Worm (Caenorhabditis elegans) whole organism, L3 larva: Measurements from ENCODE around the gene aakg-5.

Source experiments
- R02D3.7 ChIP-seq: fragments of 150-350 bp; optimal IDR thresholded peaks from 2 replicates; lab custom pipeline; 2014; ENCODE audit warnings: missing biosample characterization, missing genetic modification characterization
- ceh-9 ChIP-seq: sonication (generic microtip); optimal IDR thresholded peaks from 2 replicates; lab custom pipeline; 2018; ENCODE audit warnings: missing biosample characterization, missing genetic modification characterization
- elt-2 ChIP-seq: sonication (generic microtip); optimal IDR thresholded peaks from 2 replicates; lab custom pipeline; 2016; ENCODE audit warnings: missing genetic modification reagents, mild to moderate bottlenecking, missing genetic modification characterization, missing compliant biosample characterization
- lin-15B ChIP-seq: fragments of 150-350 bp; optimal IDR thresholded peaks from 2 replicates; lab custom pipeline; 2014; ENCODE audit warnings: missing biosample characterization, missing genetic modification characterization
- nhr-12 ChIP-seq: fragments of 150-350 bp; optimal IDR thresholded peaks from 2 replicates; lab custom pipeline; 2014; ENCODE audit warnings: missing biosample characterization, missing genetic modification characterization
- nhr-28 ChIP-seq: fragments of 150-350 bp; optimal IDR thresholded peaks from 2 replicates; lab custom pipeline; 2014; ENCODE audit warnings: missing biosample characterization, missing genetic modification characterization
- nhr-77 ChIP-seq: fragments of 150-350 bp; optimal IDR thresholded peaks from 2 replicates; lab custom pipeline; 2014; ENCODE audit warnings: missing biosample characterization, missing genetic modification characterization
- pqm-1 ChIP-seq: fragments of 150-350 bp; optimal IDR thresholded peaks from 2 replicates; lab custom pipeline; 2017; ENCODE audit warnings: missing biosample characterization, missing genetic modification characterization, inconsistent platforms
- snpc-4 ChIP-seq: fragments of 150-350 bp; optimal IDR thresholded peaks from 2 replicates; lab custom pipeline; 2014; ENCODE audit warnings: missing biosample characterization, missing genetic modification characterization

DNA sequence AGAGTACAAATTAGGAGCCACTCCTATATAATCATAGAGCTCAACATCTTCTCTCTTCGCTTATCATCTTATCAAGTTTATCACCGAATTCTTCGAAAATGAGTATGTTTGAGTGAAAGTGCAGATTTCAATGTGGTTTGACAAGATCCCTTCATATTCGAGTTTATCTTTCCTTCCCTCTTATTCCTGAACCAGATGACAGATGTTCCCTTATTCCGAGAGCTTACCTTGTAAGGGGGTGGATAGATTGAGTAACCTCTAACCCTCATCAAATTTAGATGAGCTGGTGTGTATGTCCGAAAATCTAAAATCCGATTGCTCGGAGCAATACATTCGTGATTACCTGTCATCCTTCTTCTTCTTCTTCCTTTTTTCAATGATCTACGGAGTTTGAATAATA is 26.3 kb downstream of the aakg-5 start:
- no peak for TF ChIP-seq nhr-77 (tag; lab: Kevin White, UChicago)
- TF ChIP-seq nhr-28 (tag; lab: Kevin White, UChicago) = no peak
- no peak for TF ChIP-seq snpc-4 (tag; lab: Kevin White, UChicago)
- TF ChIP-seq R02D3.7 = no peak
- no peak for TF ChIP-seq ceh-9 (tag; lab: Kevin White, UChicago)
- no peak for TF ChIP-seq pqm-1
- no peak for TF ChIP-seq elt-2 (tag; lab: Kevin White, UChicago)
- no peak for TF ChIP-seq nhr-12
- no peak for TF ChIP-seq lin-15B (tag; lab: Kevin White, UChicago)
